Fruit fly (Drosophila melanogaster): ENCODE data around the gene BobA.
A peak's percentile ranks its signal among the peaks of the same experiment; 100 is the strongest.

BobA gene

dm6 chr3L:14945961-14946466 is at the start of gene BobA:
Gene BobA, minus strand, starts transcription at chr3L:14946125.
- TF ChIP-seq ss (GFP tag; optimal IDR thresholded peaks at IDR 0.05), result no peak
- TF ChIP-seq Blimp-1 (GFP tag; optimal IDR thresholded peaks at IDR 0.05), result no peak
- TF ChIP-seq spab (GFP tag; optimal IDR thresholded peaks at IDR 0.05), result no peak
- TF ChIP-seq CG11294 (GFP tag; IDR thresholded peaks at IDR 0.05), result no peak

DNA sequence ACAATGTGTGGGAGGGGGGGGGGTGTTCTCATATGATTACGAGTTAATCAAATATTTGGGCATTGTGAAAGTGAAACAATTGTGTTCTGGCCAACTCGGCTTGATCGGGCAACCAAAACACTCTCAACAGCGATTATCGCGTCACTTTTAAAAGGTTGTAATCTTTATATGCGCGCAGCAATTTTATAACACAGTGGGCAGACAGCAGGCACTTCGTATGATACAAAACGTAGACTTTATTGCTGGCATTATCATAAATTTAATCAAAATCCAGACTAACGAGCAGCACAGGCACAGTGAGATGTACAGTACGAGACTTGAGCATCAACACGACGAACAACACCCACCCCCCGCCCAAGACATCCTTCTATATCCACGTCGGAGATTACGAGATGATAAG is 46.9 kb upstream of the BobA start:
- TF ChIP-seq Lpt (GFP tag; optimal IDR thresholded peaks at IDR 0.05) (no peak), vri (GFP tag; optimal IDR thresholded peaks at IDR 0.05) (peak; percentile 76), svp (GFP tag) (peak; percentile 75), fkh (GFP tag; optimal IDR thresholded peaks at IDR 0.05) (peak; percentile 55)

DNA sequence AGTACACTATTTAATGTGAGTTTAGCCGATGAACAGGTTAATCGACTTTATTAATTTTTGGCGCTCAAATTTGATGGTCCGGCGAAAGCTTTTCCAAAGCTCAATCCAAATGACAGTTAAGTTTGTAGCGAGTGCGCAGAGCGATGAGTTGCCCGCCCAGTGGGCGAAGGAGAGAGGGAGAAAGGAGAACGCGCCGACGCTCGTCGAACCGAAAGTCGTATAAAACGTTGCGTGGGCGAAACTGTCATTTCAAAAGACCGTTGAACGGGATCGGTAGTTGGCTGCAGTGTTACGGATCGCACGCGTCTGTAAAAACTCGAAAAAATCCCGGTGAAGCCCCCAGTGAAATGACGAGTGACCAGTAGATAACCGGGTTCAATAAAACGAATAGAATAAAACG is 46.1 kb upstream of the BobA start, which contains the start of gene Zip71B:
Zip71B (plus strand) TSS at position 265 of the 400 bp plus-strand sequence.
- TF ChIP-seq vri (GFP tag; optimal IDR thresholded peaks at IDR 0.05) (peak; percentile 25), CG6854 (GFP tag; optimal IDR thresholded peaks at IDR 0.05) (peak; percentile 55), Hr4 (GFP tag; optimal IDR thresholded peaks at IDR 0.05) (no peak), svp (GFP tag) (no peak), achi (GFP tag; optimal IDR thresholded peaks at IDR 0.05) (peak; percentile 91)

DNA sequence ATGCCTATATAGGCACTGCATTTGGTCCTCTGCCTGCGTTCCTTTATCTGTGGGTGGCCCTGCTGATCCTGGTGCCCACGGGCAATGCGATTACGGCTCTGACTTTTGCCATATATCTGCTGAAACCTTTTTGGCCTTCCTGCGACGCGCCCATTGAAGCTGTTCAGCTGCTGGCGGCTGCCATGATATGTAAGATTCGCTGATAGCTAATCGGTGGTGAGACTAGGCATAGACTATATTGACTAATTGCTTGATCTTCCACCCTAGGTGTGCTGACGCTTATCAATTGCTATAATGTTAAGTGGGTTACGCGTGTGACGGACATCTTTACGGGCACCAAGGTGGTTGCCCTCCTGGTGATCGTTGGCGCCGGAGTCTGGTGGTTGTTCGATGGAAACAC is 44.0 kb upstream of the BobA start:
- TF ChIP-seq svp (GFP tag) (peak; percentile 91), Ets96B (tag; optimal IDR thresholded peaks at IDR 0.05) (no peak), lz (GFP tag; optimal IDR thresholded peaks at IDR 0.05) (no peak), CG6854 (GFP tag; optimal IDR thresholded peaks at IDR 0.05) (no peak)

- TF ChIP-seq achi (GFP tag; optimal IDR thresholded peaks at IDR 0.05) (no peak), Eip75B (GFP tag; optimal IDR thresholded peaks at IDR 0.05) (no peak), fkh (GFP tag; optimal IDR thresholded peaks at IDR 0.05) (peak; percentile 83), Hr38 (GFP tag; optimal IDR thresholded peaks at IDR 0.05) (no peak), cyc (GFP tag; optimal IDR thresholded peaks at IDR 0.05) (no peak)
These were observed 42.3 kb upstream of the BobA start for dm6 chr3L:14988231-14988630.

- TF ChIP-seq CG10631 (GFP tag; optimal IDR thresholded peaks at IDR 0.05) (no peak), topi (GFP tag; optimal IDR thresholded peaks at IDR 0.05) (no peak), Eip78C (GFP tag) (peak; percentile 10), vri (GFP tag; optimal IDR thresholded peaks at IDR 0.05) (peak; percentile 48), Smox (GFP tag; optimal IDR thresholded peaks at IDR 0.05) (no peak), Sox102F (GFP tag; optimal IDR thresholded peaks at IDR 0.05) (no peak), eg (GFP tag; IDR thresholded peaks at IDR 0.05) (peak; percentile 35; the same call in 1 of the 3 replicates), CG3919 (GFP tag; optimal IDR thresholded peaks at IDR 0.05) (no peak), CG34406 (GFP tag; optimal IDR thresholded peaks at IDR 0.05) (no peak), Eip75B (GFP tag; optimal IDR thresholded peaks at IDR 0.05) (no peak), esn (GFP tag; optimal IDR thresholded peaks at IDR 0.05) (no peak), CG8319 (GFP tag; optimal IDR thresholded peaks at IDR 0.05) (no peak), CG11902 (GFP tag; optimal IDR thresholded peaks at IDR 0.05) (no peak), net (GFP tag; optimal IDR thresholded peaks at IDR 0.05) (no peak), CG32006 (GFP tag; optimal IDR thresholded peaks at IDR 0.05) (no peak), fd85E (GFP tag; optimal IDR thresholded peaks at IDR 0.05) (no peak), spab (GFP tag; optimal IDR thresholded peaks at IDR 0.05) (no peak), lz (GFP tag; optimal IDR thresholded peaks at IDR 0.05) (no peak), CG11294 (GFP tag; IDR thresholded peaks at IDR 0.05) (no peak), Hr4 (GFP tag; optimal IDR thresholded peaks at IDR 0.05) (no peak), CG6808 (GFP tag; optimal IDR thresholded peaks at IDR 0.05) (no peak), CG6854 (GFP tag; optimal IDR thresholded peaks at IDR 0.05) (peak; percentile 30), CG6792 (GFP tag; optimal IDR thresholded peaks at IDR 0.05) (no peak), CG6276 (GFP tag; optimal IDR thresholded peaks at IDR 0.05) (no peak), Met (GFP tag; optimal IDR thresholded peaks at IDR 0.05) (peak; percentile 15), Ets21C (GFP tag; optimal IDR thresholded peaks at IDR 0.05) (no peak), ss (GFP tag; optimal IDR thresholded peaks at IDR 0.05) (no peak), CG8119 (GFP tag; IDR thresholded peaks at IDR 0.05) (0 out of 3 replicates have a peak, but pooled peaks have one; percentile 12), CG10669 (GFP tag; optimal IDR thresholded peaks at IDR 0.05) (no peak), CG4318 (GFP tag; optimal IDR thresholded peaks at IDR 0.05) (no peak), fkh (GFP tag; optimal IDR thresholded peaks at IDR 0.05) (peak; percentile 42)
These were observed 41.3 kb upstream of the BobA start for dm6 chr3L:14986984-14987896.
